Fruit fly (Drosophila melanogaster) whole organism, embryonic: ENCODE data around the gene CecB.

Experiments
- ATbp ChIP-seq: fragments of 200-800 bp; sonication (Bioruptor generic); optimal IDR thresholded peaks from 2 replicates; lab custom pipeline; 2017; ENCODE audit warnings: missing biosample characterization, mild to moderate bottlenecking, missing genetic modification characterization, missing genetic modification reagents
- Antp ChIP-seq: fragments of 200-800 bp; sonication (Bioruptor generic); optimal IDR thresholded peaks from 3 replicates; lab custom pipeline; 2016; ENCODE audit warnings: missing biosample characterization, missing genetic modification characterization
- Blimp-1 ChIP-seq: fragments of 200-800 bp; sonication (Bioruptor generic); optimal IDR thresholded peaks from 3 replicates; lab custom pipeline; 2018; ENCODE audit warnings: missing biosample characterization, missing genetic modification characterization, mild to moderate bottlenecking, moderate library complexity, missing genetic modification reagents
- CG10209 ChIP-seq: fragments of 200-800 bp; sonication (Bioruptor generic); optimal IDR thresholded peaks from 3 replicates; lab custom pipeline; 2017; ENCODE audit warnings: missing biosample characterization, mild to moderate bottlenecking, missing genetic modification characterization, missing genetic modification reagents
- CG10959 ChIP-seq: fragments of 200-800 bp; sonication (Bioruptor generic); IDR thresholded peaks from 2 replicates; pipeline ENCODE4 v1.3.6; 2022; ENCODE audit warnings: missing biosample characterization, missing genetic modification characterization
- CG11456 ChIP-seq: fragments of 200-800 bp; sonication (Bioruptor generic); IDR thresholded peaks from 3 replicates; pipeline ENCODE4 v1.3.6; 2022; ENCODE audit warnings: missing biosample characterization, missing genetic modification characterization
- CG14860 ChIP-seq: fragments of 200-800 bp; sonication (Bioruptor generic); IDR thresholded peaks from 3 replicates; pipeline ENCODE4 v1.3.6; 2022; ENCODE audit warnings: missing biosample characterization, missing genetic modification characterization; ENCODE audit not compliant: partially characterized antibody
- CG14965 ChIP-seq: fragments of 200-800 bp; sonication (Bioruptor generic); optimal IDR thresholded peaks from 2 replicates; lab custom pipeline; 2016; ENCODE audit warnings: missing biosample characterization, missing genetic modification characterization, borderline replicate concordance
- CG17802 ChIP-seq: fragments of 200-800 bp; sonication (Bioruptor generic); optimal IDR thresholded peaks from 2 replicates; lab custom pipeline; 2018; ENCODE audit warnings: missing biosample characterization, mild to moderate bottlenecking, missing genetic modification characterization, moderate library complexity
- CG18599 ChIP-seq: fragments of 200-800 bp; sonication (Bioruptor generic); optimal IDR thresholded peaks from 3 replicates; lab custom pipeline; 2017; ENCODE audit warnings: missing biosample characterization, missing genetic modification characterization, mild to moderate bottlenecking, moderate library complexity, missing genetic modification reagents
- CG2678 ChIP-seq: fragments of 200-800 bp; sonication (Bioruptor generic); optimal IDR thresholded peaks from 3 replicates; lab custom pipeline; 2019; ENCODE audit warnings: missing biosample characterization, mild to moderate bottlenecking, missing genetic modification characterization, moderate library complexity
- CG2875 ChIP-seq: fragments of 200-800 bp; sonication (Bioruptor generic); optimal IDR thresholded peaks from 2 replicates; lab custom pipeline; 2017; ENCODE audit warnings: missing biosample characterization, mild to moderate bottlenecking, missing genetic modification characterization, missing genetic modification reagents
- CG3065 ChIP-seq: fragments of 200-800 bp; sonication (Bioruptor generic); optimal IDR thresholded peaks from 2 replicates; lab custom pipeline; 2016; ENCODE audit warnings: missing biosample characterization, missing genetic modification characterization
- CG31441 ChIP-seq: fragments of 200-800 bp; sonication (Bioruptor generic); IDR thresholded peaks from 2 replicates; pipeline ENCODE4 v1.3.6; 2022; ENCODE audit warnings: missing biosample characterization, missing genetic modification characterization
- CG32767 ChIP-seq: fragments of 200-800 bp; sonication (Bioruptor generic); IDR thresholded peaks from 2 replicates; pipeline ENCODE4 v1.3.6; 2022; ENCODE audit warnings: missing biosample characterization, missing genetic modification characterization
- CG8388 ChIP-seq: fragments of 200-800 bp; sonication (Bioruptor generic); optimal IDR thresholded peaks from 2 replicates; lab custom pipeline; 2019; ENCODE audit warnings: missing biosample characterization, mild to moderate bottlenecking, missing genetic modification characterization, moderate library complexity
- CG8924 ChIP-seq: fragments of 200-800 bp; optimal IDR thresholded peaks from 3 replicates; lab custom pipeline; 2019; ENCODE audit warnings: missing biosample characterization, mild to moderate bottlenecking, missing genetic modification characterization, moderate library complexity
- D19B ChIP-seq: fragments of 200-800 bp; sonication (Bioruptor generic); optimal IDR thresholded peaks from 2 replicates; lab custom pipeline; 2017; ENCODE audit warnings: missing biosample characterization, mild to moderate bottlenecking, missing genetic modification characterization
- Dip3 ChIP-seq: fragments of 200-800 bp; sonication (Bioruptor generic); optimal IDR thresholded peaks from 3 replicates; lab custom pipeline; 2016; ENCODE audit warnings: missing biosample characterization, missing genetic modification characterization
- GATAe ChIP-seq: fragments of 200-800 bp; sonication (Bioruptor generic); conservative IDR thresholded peaks from 2 replicates; pipeline ENCODE4 v1.3.6; 2022; ENCODE audit warnings: missing biosample characterization, missing genetic modification characterization
- Gug ChIP-seq: fragments of 200-800 bp; sonication (Bioruptor generic); IDR thresholded peaks from 4 replicates; pipeline ENCODE4 v1.3.6; 2022; ENCODE audit warnings: missing biosample characterization, missing genetic modification characterization
- HLH54F ChIP-seq: fragments of 200-800 bp; sonication (Bioruptor generic); optimal IDR thresholded peaks from 3 replicates; lab custom pipeline; 2016; ENCODE audit warnings: missing biosample characterization, missing genetic modification characterization
- Hey ChIP-seq: fragments of 200-800 bp; sonication (Bioruptor generic); optimal IDR thresholded peaks from 3 replicates; lab custom pipeline; 2018; ENCODE audit warnings: missing biosample characterization, mild to moderate bottlenecking, missing genetic modification characterization
- Hmr ChIP-seq: fragments of 200-800 bp; sonication (Bioruptor generic); optimal IDR thresholded peaks from 3 replicates; lab custom pipeline; 2017; ENCODE audit warnings: mild to moderate bottlenecking, missing biosample characterization, missing genetic modification reagents, missing genetic modification characterization
- Hr39 ChIP-seq: fragments of >200 bp; optimal IDR thresholded peaks from 2 replicates; lab custom pipeline; 2017
- Jarid2 ChIP-seq: fragments of 200-800 bp; sonication (Bioruptor generic); optimal IDR thresholded peaks from 3 replicates; lab custom pipeline; 2017; ENCODE audit warnings: mild to moderate bottlenecking, missing biosample characterization, missing genetic modification reagents, missing genetic modification characterization
- Oli ChIP-seq: fragments of 200-800 bp; sonication (Bioruptor generic); optimal IDR thresholded peaks from 2 replicates; lab custom pipeline; 2018; ENCODE audit warnings: missing biosample characterization, mild to moderate bottlenecking, missing genetic modification characterization, moderate library complexity
- Pdp1 ChIP-seq, 2 experiments: fragments of 200-800 bp; sonication (Bioruptor generic); optimal IDR thresholded peaks; 3 replicates each; lab custom pipeline; 2016; ENCODE audit warnings: missing biosample characterization in 2 of 2, missing genetic modification characterization in 2 of 2, mild to moderate bottlenecking in 1 of 2, moderate library complexity in 1 of 2
- TFAM ChIP-seq: fragments of 200-800 bp; sonication (Bioruptor generic); optimal IDR thresholded peaks from 2 replicates; lab custom pipeline; 2017; ENCODE audit warnings: missing biosample characterization, missing genetic modification characterization, inconsistent platforms
- chif ChIP-seq, 2 experiments: fragments of 200-800 bp; sonication (Bioruptor generic); optimal IDR thresholded peaks; 3 replicates each; lab custom pipeline; 2016; ENCODE audit warnings: missing biosample characterization in 2 of 2, missing genetic modification characterization in 2 of 2
- crol ChIP-seq: fragments of 200-800 bp; sonication (Bioruptor generic); IDR thresholded peaks from 2 replicates; pipeline ENCODE4 v1.3.6; 2022; ENCODE audit warnings: missing biosample characterization, missing genetic modification characterization
- cwo ChIP-seq: fragments of 200-800 bp; sonication (Bioruptor generic); optimal IDR thresholded peaks from 3 replicates; lab custom pipeline; 2017; ENCODE audit warnings: missing biosample characterization, missing genetic modification characterization, mild to moderate bottlenecking, moderate library complexity, missing genetic modification reagents
- dmrt99B ChIP-seq: fragments of 200-800 bp; sonication (Bioruptor generic); optimal IDR thresholded peaks from 2 replicates; lab custom pipeline; 2018; ENCODE audit warnings: missing biosample characterization, mild to moderate bottlenecking, missing genetic modification characterization, moderate library complexity
- exex ChIP-seq: fragments of 200-800 bp; sonication (Bioruptor generic); optimal IDR thresholded peaks from 4 replicates; lab custom pipeline; 2018; ENCODE audit warnings: missing biosample characterization, mild to moderate bottlenecking, missing genetic modification characterization, moderate library complexity
- fu2 ChIP-seq: fragments of 200-800 bp; sonication (Bioruptor generic); optimal IDR thresholded peaks from 2 replicates; lab custom pipeline; 2016; ENCODE audit warnings: missing biosample characterization, missing genetic modification characterization
- gcm2 ChIP-seq: fragments of 200-800 bp; sonication (Bioruptor generic); optimal IDR thresholded peaks from 2 replicates; lab custom pipeline; 2016; ENCODE audit warnings: missing biosample characterization, missing genetic modification characterization
- gfzf ChIP-seq: fragments of 200-800 bp; sonication (Bioruptor generic); optimal IDR thresholded peaks from 2 replicates; lab custom pipeline; 2016; ENCODE audit warnings: missing biosample characterization, mild to moderate bottlenecking, missing genetic modification characterization, moderate library complexity
- inv ChIP-seq: fragments of 200-800 bp; sonication (Bioruptor generic); IDR thresholded peaks from 2 replicates; pipeline ENCODE4 v1.3.6; 2022; ENCODE audit warnings: missing biosample characterization, missing genetic modification characterization; ENCODE audit not compliant: partially characterized antibody
- maf-S ChIP-seq: fragments of 200-800 bp; sonication (Bioruptor generic); optimal IDR thresholded peaks from 2 replicates; lab custom pipeline; 2016; ENCODE audit warnings: missing biosample characterization, missing genetic modification characterization
- otp ChIP-seq: fragments of 200-800 bp; sonication (Bioruptor generic); IDR thresholded peaks from 3 replicates; pipeline ENCODE4, ENCODE4 v1.3.6; 2022; ENCODE audit warnings: missing biosample characterization, missing genetic modification characterization
- ranshi ChIP-seq: fragments of 200-800 bp; sonication (Bioruptor generic); IDR thresholded peaks from 2 replicates; pipeline ENCODE4 v1.3.6; 2022; ENCODE audit warnings: missing biosample characterization, missing genetic modification characterization
- sens ChIP-seq: fragments of 200-800 bp; sonication (Bioruptor generic); peaks from one replicate; lab custom pipeline; 2016; ENCODE audit warnings: missing biosample characterization, missing genetic modification characterization
- sr ChIP-seq: fragments of 200-800 bp; sonication (Bioruptor generic); IDR thresholded peaks from 3 replicates; pipeline ENCODE4 v1.3.6; 2022; ENCODE audit warnings: missing biosample characterization, missing genetic modification characterization
- stwl ChIP-seq: fragments of 200-800 bp; sonication (Bioruptor generic); optimal IDR thresholded peaks from 3 replicates; lab custom pipeline; 2018; ENCODE audit warnings: missing biosample characterization, mild to moderate bottlenecking, missing genetic modification characterization, moderate library complexity
- toy ChIP-seq: fragments of 200-800 bp; sonication (Bioruptor generic); IDR thresholded peaks from 2 replicates; pipeline ENCODE4 v1.3.6; 2022; ENCODE audit warnings: missing biosample characterization, missing genetic modification characterization
- tx ChIP-seq: fragments of 200-800 bp; sonication (Bioruptor generic); optimal IDR thresholded peaks from 2 replicates; lab custom pipeline; 2016; ENCODE audit warnings: missing biosample characterization, missing genetic modification characterization
- vvl ChIP-seq: fragments of 200-800 bp; sonication (Bioruptor generic); IDR thresholded peaks from 2 replicates; pipeline ENCODE4 v1.3.6; 2022; ENCODE audit warnings: missing biosample characterization, missing genetic modification characterization
- wek ChIP-seq: fragments of 200-800 bp; sonication (Bioruptor generic); optimal IDR thresholded peaks from 3 replicates; lab custom pipeline; 2018; ENCODE audit warnings: missing biosample characterization, mild to moderate bottlenecking, missing genetic modification characterization, moderate library complexity
- zen ChIP-seq: fragments of 200-800 bp; sonication (Bioruptor generic); optimal IDR thresholded peaks from 3 replicates; lab custom pipeline; 2018; ENCODE audit warnings: missing biosample characterization, mild to moderate bottlenecking, missing genetic modification characterization, moderate library complexity

CecB gene

DNA sequence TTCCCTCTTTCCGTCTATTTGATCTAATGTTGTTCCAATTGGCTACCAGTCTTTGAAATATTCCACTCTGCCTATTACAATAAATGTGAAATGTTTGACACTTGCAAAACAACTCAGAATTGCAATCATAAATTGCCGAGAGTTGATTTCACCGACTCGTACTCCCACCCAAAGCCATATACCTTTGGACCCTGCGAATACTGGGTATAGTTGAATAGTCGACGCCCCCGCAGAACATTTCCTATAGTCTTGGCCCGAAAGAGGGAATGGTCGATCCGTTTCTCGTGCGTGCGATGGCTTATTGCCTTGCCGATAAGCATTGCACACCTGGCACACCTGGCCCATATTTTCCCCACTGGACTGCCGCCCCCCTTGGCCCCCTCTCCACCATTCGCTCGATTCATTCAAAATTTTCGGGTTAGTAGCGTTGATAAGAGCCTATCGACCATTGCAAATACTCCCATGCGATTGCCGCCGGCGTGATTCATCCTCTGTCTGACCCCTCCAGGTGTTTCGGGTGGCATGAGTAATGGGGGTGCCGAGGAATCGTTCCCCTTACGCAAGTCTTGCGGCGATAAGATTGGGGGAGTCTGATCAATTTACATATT is 13.4 kb downstream of the CecB start (continued):
- TF ChIP-seq wek (GFP tag; lab: Kevin White, UChicago) (no peak), Hr39 (lab: Kevin White, UChicago) (no peak), ranshi (0 out of 2 replicates have a peak, but pooled peaks have one; percentile 20), CG10959 (GFP tag; lab: Robert Waterston, UW) (no peak), exex (tag; lab: Kevin White, UChicago) (peak; percentile 14), fu2 (GFP tag; lab: Kevin White, UChicago) (no peak), CG18599 (GFP tag; lab: Kevin White, UChicago) (peak; percentile 42), vvl (GFP tag; lab: Robert Waterston, UW) (peak; percentile 21; the same call in 1 of the 2 replicates), Jarid2 (GFP tag; lab: Kevin White, UChicago) (no peak), Gug (no peak; the same call in 3 of the 4 replicates), crol (GFP tag; lab: Robert Waterston, UW) (peak; percentile 79), CG8388 (GFP tag; lab: Kevin White, UChicago) (peak; percentile 6), Dip3 (GFP tag; lab: Kevin White, UChicago) (peak; percentile 27), GATAe (0 out of 2 replicates have a peak, but pooled peaks have one; percentile 46), CG2875 (no peak), dmrt99B (tag; lab: Kevin White, UChicago) (peak; percentile 39), CG10209 (GFP tag; lab: Kevin White, UChicago) (peak; percentile 20), Blimp-1 (GFP tag; lab: Kevin White, UChicago) (peak; percentile 2), Pdp1 (GFP tag; optimal IDR thresholded peaks at IDR 0.05; lab: Kevin White, UChicago) (peak; percentile 29 to 80), CG14860 (GFP tag; lab: Robert Waterston, UW) (no peak), otp (GFP tag; lab: Robert Waterston, UW) (0 out of 3 replicates have a peak, but pooled peaks have one; percentile 24), TFAM (GFP tag; lab: Kevin White, UChicago) (no peak), inv (GFP tag; lab: Robert Waterston, UW) (no peak), Hmr (GFP tag; lab: Kevin White, UChicago) (peak; percentile 54), maf-S (GFP tag; lab: Kevin White, UChicago) (no peak), stwl (tag; lab: Kevin White, UChicago) (no peak), CG31441 (GFP tag; lab: Robert Waterston, UW) (no peak), Antp (peak; percentile 24), CG32767 (GFP tag; lab: Robert Waterston, UW) (0 out of 2 replicates have a peak, but pooled peaks have one; percentile 27), sens (GFP tag; lab: Kevin White, UChicago) (peak; percentile 61), CG8924 (peak; percentile 5), sr (GFP tag; lab: Robert Waterston, UW) (peak; percentile 85), gcm2 (GFP tag; lab: Kevin White, UChicago) (no peak), HLH54F (GFP tag; lab: Kevin White, UChicago) (peak; percentile 44), tx (no peak), ATbp (GFP tag; lab: Kevin White, UChicago) (peak; percentile 17), gfzf (GFP tag; lab: Kevin White, UChicago) (no peak), toy (0 out of 2 replicates have a peak, but pooled peaks have one; percentile 33), CG3065 (GFP tag; lab: Kevin White, UChicago) (no peak), cwo (peak; percentile 82), CG14965 (GFP tag; lab: Kevin White, UChicago) (no peak), CG11456 (GFP tag; lab: Robert Waterston, UW) (peak; percentile 71; the same call in 2 of the 3 replicates), D19B (GFP tag; lab: Kevin White, UChicago) (peak; percentile 75), Oli (tag; lab: Kevin White, UChicago) (peak; percentile 8), CG17802 (no peak), chif (GFP tag; optimal IDR thresholded peaks at IDR 0.05; lab: Kevin White, UChicago) (no peak), zen (tag; lab: Kevin White, UChicago) (no peak), Hey (tag; lab: Kevin White, UChicago) (peak; percentile 8), CG2678 (tag; lab: Kevin White, UChicago) (peak; percentile 28)
